Worm (Caenorhabditis elegans) whole organism, L4 larva: Measurements from ENCODE around the gene flp-1.

Experiments
- Y105C5A.15 ChIP-seq: fragments of 200-800 bp; sonication (Bioruptor generic); IDR thresholded peaks from 2 replicates; pipeline ENCODE4 v1.3.6; 2022; ENCODE audit warnings: missing genetic modification characterization, missing compliant biosample characterization
- ceh-32 ChIP-seq: sonication (generic microtip); optimal IDR thresholded peaks from 2 replicates; lab custom pipeline; 2016; ENCODE audit warnings: mild to moderate bottlenecking, missing genetic modification characterization, missing compliant biosample characterization; ENCODE audit not compliant: poor library complexity
- dmd-9 ChIP-seq: fragments of 200-800 bp; sonication (Bioruptor generic); IDR thresholded peaks from 2 replicates; pipeline ENCODE4 v1.3.6; 2022; ENCODE audit warnings: missing genetic modification reagents, missing genetic modification characterization, missing compliant biosample characterization
- mdl-1 ChIP-seq, 2 experiments: fragments of 150-350 bp in 1 of 2; sonication (generic microtip) in 1 of 2; optimal IDR thresholded peaks; 2 replicates each; lab custom pipeline; 2014 to 2017; ENCODE audit warnings: missing biosample characterization in 2 of 2, missing genetic modification characterization in 2 of 2
- mep-1 ChIP-seq: fragments of 150-350 bp; sonication (generic microtip); optimal IDR thresholded peaks from 3 replicates; lab custom pipeline; 2014; ENCODE audit warnings: missing biosample characterization, missing genetic modification characterization
- mxl-3 ChIP-seq: fragments of 200-800 bp; sonication (Bioruptor generic); optimal IDR thresholded peaks from 2 replicates; lab custom pipeline; 2018; ENCODE audit warnings: mild to moderate bottlenecking, missing genetic modification characterization, missing compliant biosample characterization
- nhr-237 ChIP-seq: sonication (generic microtip); optimal IDR thresholded peaks from 2 replicates; lab custom pipeline; 2017; ENCODE audit warnings: missing biosample characterization, missing genetic modification characterization
- nhr-28 ChIP-seq: fragments of 150-350 bp; optimal IDR thresholded peaks from 2 replicates; lab custom pipeline; 2014; ENCODE audit warnings: missing biosample characterization, missing genetic modification characterization
- nhr-76 ChIP-seq: fragments of 150-350 bp; optimal IDR thresholded peaks from 2 replicates; lab custom pipeline; 2014; ENCODE audit warnings: missing biosample characterization, missing genetic modification characterization
- pha-4 ChIP-seq, 2 experiments: fragments of 150-350 bp in 1 of 2; fragments of 200-800 bp in 1 of 2; sonication (Bioruptor generic) in 1 of 2; IDR thresholded peaks in 1 of 2; optimal IDR thresholded peaks in 1 of 2; 2 replicates each; pipeline versions ENCODE4 v1.3.6 to Lab custom; 2014 to 2022; ENCODE audit warnings: missing genetic modification characterization in 2 of 2, missing genetic modification reagents in 2 of 2, missing biosample characterization in 1 of 2, missing compliant biosample characterization in 1 of 2
- unc-130 ChIP-seq: sonication (generic microtip); optimal IDR thresholded peaks from 2 replicates; lab custom pipeline; 2016; ENCODE audit warnings: missing genetic modification reagents, missing genetic modification characterization, missing compliant biosample characterization

DNA sequence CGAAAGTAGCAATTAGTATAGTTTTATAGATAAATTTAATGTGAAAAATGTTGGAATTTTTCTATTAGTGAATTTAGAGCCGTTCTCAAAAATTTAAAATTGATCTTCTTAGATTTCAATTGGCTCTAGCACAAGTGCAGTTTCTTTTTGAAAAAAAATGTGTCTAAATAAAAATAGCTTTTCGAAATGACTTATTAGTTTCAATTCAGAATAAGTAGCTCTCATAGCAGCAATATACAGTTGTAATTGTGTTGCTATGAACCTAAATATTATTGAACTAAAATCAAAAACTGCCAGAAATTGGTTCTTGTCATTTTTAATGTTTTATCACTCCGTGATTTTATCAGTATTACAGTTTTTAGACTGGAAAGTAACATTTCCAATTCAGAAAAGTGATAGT, 26.8 kb upstream of the flp-1 start:
- no peak for TF ChIP-seq mep-1 (tag; lab: Kevin White, UChicago)
- TF ChIP-seq Y105C5A.15 (GFP tag; lab: Robert Waterston, UW), result no peak
- TF ChIP-seq ceh-32, result no peak
- TF ChIP-seq mdl-1 (tag; optimal IDR thresholded peaks at IDR 0.05; lab: Kevin White, UChicago), result no peak
- no peak for TF ChIP-seq nhr-237
- TF ChIP-seq nhr-28 (tag; lab: Kevin White, UChicago), result no peak
- TF ChIP-seq unc-130 (GFP tag; lab: Kevin White, UChicago), result no peak
- TF ChIP-seq nhr-76 (tag; lab: Kevin White, UChicago), result no peak
- no peak for TF ChIP-seq mxl-3
- no peak for TF ChIP-seq dmd-9 (GFP tag; lab: Robert Waterston, UW)
- TF ChIP-seq pha-4 (GFP tag; IDR thresholded peaks at IDR 0.05; lab: Robert Waterston, UW), result no peak
- TF ChIP-seq pha-4 (tag; optimal IDR thresholded peaks at IDR 0.05; lab: Kevin White, UChicago), result no peak
